Fruit fly (Drosophila melanogaster): ENCODE results near the gene CG4119.

DNA sequence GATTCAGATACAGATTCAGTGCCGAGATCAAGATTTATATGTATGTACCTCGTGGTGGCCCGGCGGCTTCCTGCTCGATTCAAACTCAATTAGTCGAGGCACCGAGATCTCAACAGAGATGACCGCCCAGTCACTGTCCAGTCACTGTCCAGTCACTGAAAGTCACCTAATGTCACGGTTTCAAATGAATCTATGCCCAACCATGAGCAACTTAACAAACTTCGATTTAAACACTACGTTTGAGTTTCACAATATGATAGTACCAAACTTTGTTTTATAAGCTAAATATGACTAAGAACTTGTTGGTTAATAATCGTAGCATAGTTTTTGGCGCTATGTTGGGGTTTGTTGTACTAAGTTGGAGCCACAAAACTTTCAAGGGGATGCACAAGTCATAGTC lies 39.2 kb downstream of the CG4119 start:
- TF ChIP-seq psq (optimal IDR thresholded peaks at IDR 0.05) = no peak
- no peak for TF ChIP-seq h (optimal IDR thresholded peaks at IDR 0.05)
- no peak for TF ChIP-seq Myc (optimal IDR thresholded peaks at IDR 0.05)
- no peak for TF ChIP-seq insv (optimal IDR thresholded peaks at IDR 0.05)
- TF ChIP-seq ttk (optimal IDR thresholded peaks at IDR 0.05) = no peak
- TF ChIP-seq Sin3A (optimal IDR thresholded peaks at IDR 0.05) = no peak

All from Kc167 (cell line).